Fruit fly (Drosophila melanogaster) whole organism, embryonic: ENCODE results near the gene lectin-24A.

Experiments
- Asciz ChIP-seq: fragments of 200-800 bp; sonication (Bioruptor generic); optimal IDR thresholded peaks from 2 replicates; lab custom pipeline; 2017; ENCODE audit warnings: missing biosample characterization, mild to moderate bottlenecking, missing genetic modification characterization, missing genetic modification reagents
- Atf-2 ChIP-seq: fragments of 200-800 bp; sonication (Bioruptor generic); optimal IDR thresholded peaks from 2 replicates; lab custom pipeline; 2016; ENCODE audit warnings: missing biosample characterization, missing genetic modification characterization
- CG11093 ChIP-seq: fragments of 200-800 bp; sonication (Bioruptor generic); IDR thresholded peaks from 3 replicates; pipeline ENCODE4 v1.3.6; 2022; ENCODE audit warnings: missing biosample characterization, missing genetic modification characterization
- CG12391 ChIP-seq: fragments of 200-800 bp; sonication (Bioruptor generic); optimal IDR thresholded peaks from 3 replicates; lab custom pipeline; 2018; ENCODE audit warnings: missing biosample characterization, mild to moderate bottlenecking, missing genetic modification characterization, moderate library complexity
- CG13624 ChIP-seq: fragments of 200-800 bp; sonication (Bioruptor generic); optimal IDR thresholded peaks from 2 replicates; lab custom pipeline; 2016; ENCODE audit warnings: missing biosample characterization, missing genetic modification characterization
- CG14441 ChIP-seq: fragments of 200-800 bp; sonication (Bioruptor generic); IDR thresholded peaks from 2 replicates; pipeline ENCODE4 v1.3.6; 2022; ENCODE audit warnings: missing biosample characterization, missing genetic modification characterization
- CG14667 ChIP-seq: fragments of 200-800 bp; sonication (Bioruptor generic); IDR thresholded peaks from 2 replicates; pipeline ENCODE4 v1.3.6; 2022; ENCODE audit warnings: missing biosample characterization, missing genetic modification characterization
- CG15073 ChIP-seq: fragments of 200-800 bp; sonication (Bioruptor generic); optimal IDR thresholded peaks from 2 replicates; lab custom pipeline; 2016; ENCODE audit warnings: missing biosample characterization, missing genetic modification characterization
- CG15696 ChIP-seq: fragments of 200-800 bp; sonication (Bioruptor generic); optimal IDR thresholded peaks from 2 replicates; lab custom pipeline; 2019; ENCODE audit warnings: missing biosample characterization, mild to moderate bottlenecking, missing genetic modification characterization, moderate library complexity
- CG1602 ChIP-seq: fragments of 200-800 bp; sonication (Bioruptor generic); optimal IDR thresholded peaks from 3 replicates; lab custom pipeline; 2016; ENCODE audit warnings: missing biosample characterization, missing genetic modification characterization
- CG17361 ChIP-seq: fragments of 200-800 bp; sonication (Bioruptor generic); IDR thresholded peaks from 3 replicates; pipeline ENCODE4 v1.3.6; 2022; ENCODE audit warnings: missing biosample characterization, missing genetic modification characterization
- CG2678 ChIP-seq: fragments of 200-800 bp; sonication (Bioruptor generic); optimal IDR thresholded peaks from 3 replicates; lab custom pipeline; 2019; ENCODE audit warnings: missing biosample characterization, mild to moderate bottlenecking, missing genetic modification characterization, moderate library complexity
- CG43689 ChIP-seq: fragments of 200-800 bp; sonication (Bioruptor generic); IDR thresholded peaks from 2 replicates; pipeline ENCODE4 v1.3.6; 2022; ENCODE audit warnings: missing biosample characterization, missing genetic modification characterization
- CG7271 ChIP-seq: fragments of 200-800 bp; sonication (Bioruptor generic); optimal IDR thresholded peaks from 2 replicates; lab custom pipeline; 2018; ENCODE audit warnings: missing biosample characterization, mild to moderate bottlenecking, missing genetic modification characterization, moderate library complexity
- CG7839 ChIP-seq: fragments of 200-800 bp; sonication (Bioruptor generic); optimal IDR thresholded peaks from 3 replicates; lab custom pipeline; 2018; ENCODE audit warnings: missing biosample characterization, mild to moderate bottlenecking, missing genetic modification characterization, moderate library complexity
- CG8765 ChIP-seq: fragments of 200-800 bp; sonication (Bioruptor generic); IDR thresholded peaks from 2 replicates; pipeline ENCODE4 v1.3.6; 2022; ENCODE audit warnings: missing biosample characterization, missing genetic modification characterization
- CG9609 ChIP-seq: fragments of 200-800 bp; sonication (Bioruptor generic); optimal IDR thresholded peaks from 3 replicates; lab custom pipeline; 2016; ENCODE audit warnings: missing biosample characterization, missing genetic modification characterization
- Dll ChIP-seq: fragments of 200-800 bp; sonication (Bioruptor generic); IDR thresholded peaks from 4 replicates; pipeline ENCODE4 v1.3.6; 2022; ENCODE audit warnings: missing biosample characterization, missing genetic modification characterization; ENCODE audit not compliant: partially characterized antibody
- Eip74EF ChIP-seq, 2 experiments: fragments of 200-800 bp in 1 of 2; fragments of >200 bp in 1 of 2; sonication (Bioruptor generic) in 1 of 2; optimal IDR thresholded peaks; 2 replicates each; lab custom pipeline; 2017 to 2019; ENCODE audit warnings: missing biosample characterization in 2 of 2, missing genetic modification characterization in 2 of 2, mild to moderate bottlenecking in 1 of 2, moderate library complexity in 1 of 2
- Ets97D ChIP-seq: fragments of 200-800 bp; sonication (Bioruptor generic); optimal IDR thresholded peaks from 3 replicates; lab custom pipeline; 2016; ENCODE audit warnings: missing biosample characterization, missing genetic modification characterization
- Gug ChIP-seq: fragments of 200-800 bp; sonication (Bioruptor generic); IDR thresholded peaks from 4 replicates; pipeline ENCODE4 v1.3.6; 2022; ENCODE audit warnings: missing biosample characterization, missing genetic modification characterization
- HLH54F ChIP-seq: fragments of 200-800 bp; sonication (Bioruptor generic); optimal IDR thresholded peaks from 3 replicates; lab custom pipeline; 2016; ENCODE audit warnings: missing biosample characterization, missing genetic modification characterization
- Hr3 ChIP-seq: fragments of 200-800 bp; sonication (Bioruptor generic); optimal IDR thresholded peaks from 3 replicates; lab custom pipeline; 2016; ENCODE audit warnings: missing biosample characterization, missing genetic modification characterization
- NC2β ChIP-seq: fragments of 200-800 bp; sonication (Bioruptor generic); optimal IDR thresholded peaks from 2 replicates; lab custom pipeline; 2016; ENCODE audit warnings: missing biosample characterization, missing genetic modification characterization
- NfI ChIP-seq: fragments of 200-800 bp; sonication (Bioruptor generic); optimal IDR thresholded peaks from 3 replicates; lab custom pipeline; 2018; ENCODE audit warnings: missing biosample characterization, mild to moderate bottlenecking, missing genetic modification characterization, moderate library complexity
- Optix ChIP-seq: fragments of 200-800 bp; sonication (Bioruptor generic); IDR thresholded peaks from 3 replicates; pipeline ENCODE4 v1.3.6; 2022; ENCODE audit warnings: missing biosample characterization, missing genetic modification characterization
- Pdp1 ChIP-seq, 2 experiments: fragments of 200-800 bp; sonication (Bioruptor generic); optimal IDR thresholded peaks; 3 replicates each; lab custom pipeline; 2016; ENCODE audit warnings: missing biosample characterization in 2 of 2, missing genetic modification characterization in 2 of 2, mild to moderate bottlenecking in 1 of 2, moderate library complexity in 1 of 2
- Scr ChIP-seq: fragments of 200-800 bp; sonication (Bioruptor generic); IDR thresholded peaks from 2 replicates; pipeline ENCODE4 v1.3.6; 2022; ENCODE audit warnings: missing biosample characterization, missing genetic modification characterization; ENCODE audit not compliant: partially characterized antibody
- TFAM ChIP-seq: fragments of 200-800 bp; sonication (Bioruptor generic); optimal IDR thresholded peaks from 2 replicates; lab custom pipeline; 2017; ENCODE audit warnings: missing biosample characterization, missing genetic modification characterization, inconsistent platforms
- Usf ChIP-seq: fragments of 200-800 bp; sonication (Bioruptor generic); optimal IDR thresholded peaks from 2 replicates; lab custom pipeline; 2017; ENCODE audit warnings: missing genotype, missing biosample characterization, missing genetic modification characterization
- Xbp1 ChIP-seq: fragments of 200-800 bp; sonication (Bioruptor generic); optimal IDR thresholded peaks from 3 replicates; lab custom pipeline; 2016; ENCODE audit warnings: missing biosample characterization, mild to moderate bottlenecking, missing genetic modification characterization
- cas ChIP-seq: fragments of 200-800 bp; sonication (Bioruptor generic); IDR thresholded peaks from 2 replicates; pipeline ENCODE4 v1.3.6; 2022; ENCODE audit warnings: missing biosample characterization, missing genetic modification characterization
- crp ChIP-seq, 2 experiments: fragments of 200-800 bp; sonication (Bioruptor generic); optimal IDR thresholded peaks; 2 replicates in 1 of 2; 3 replicates in 1 of 2; lab custom pipeline; 2017; ENCODE audit warnings: missing biosample characterization in 2 of 2, missing genetic modification characterization in 2 of 2, mild to moderate bottlenecking in 1 of 2, moderate library complexity in 1 of 2
- cwo ChIP-seq: fragments of 200-800 bp; sonication (Bioruptor generic); optimal IDR thresholded peaks from 3 replicates; lab custom pipeline; 2017; ENCODE audit warnings: missing biosample characterization, missing genetic modification characterization, mild to moderate bottlenecking, moderate library complexity, missing genetic modification reagents
- ems ChIP-seq: fragments of 200-800 bp; sonication (Bioruptor generic); optimal IDR thresholded peaks from 3 replicates; lab custom pipeline; 2016; ENCODE audit warnings: missing biosample characterization, missing genetic modification characterization
- gcm2 ChIP-seq: fragments of 200-800 bp; sonication (Bioruptor generic); optimal IDR thresholded peaks from 2 replicates; lab custom pipeline; 2016; ENCODE audit warnings: missing biosample characterization, missing genetic modification characterization
- gsb-n ChIP-seq: fragments of 200-800 bp; sonication (Bioruptor generic); optimal IDR thresholded peaks from 3 replicates; lab custom pipeline; 2018; ENCODE audit warnings: missing biosample characterization, mild to moderate bottlenecking, missing genetic modification characterization
- hb ChIP-seq: fragments of 200-800 bp; sonication (Bioruptor generic); IDR thresholded peaks from 3 replicates; pipeline ENCODE4 v1.3.6; 2022; ENCODE audit warnings: missing biosample characterization, missing genetic modification characterization; ENCODE audit not compliant: partially characterized antibody
- hth ChIP-seq: fragments of >200 bp; optimal IDR thresholded peaks from 2 replicates; lab custom pipeline; 2017; ENCODE audit warnings: inconsistent platforms
- mirr ChIP-seq: fragments of 200-800 bp; sonication (Bioruptor generic); optimal IDR thresholded peaks from 3 replicates; lab custom pipeline; 2018; ENCODE audit warnings: missing biosample characterization, mild to moderate bottlenecking, missing genetic modification characterization
- sd ChIP-seq: fragments of 200-800 bp; sonication (Bioruptor generic); optimal IDR thresholded peaks from 3 replicates; lab custom pipeline; 2018; ENCODE audit warnings: missing biosample characterization, mild to moderate bottlenecking, missing genetic modification characterization, moderate library complexity
- sens ChIP-seq: fragments of 200-800 bp; sonication (Bioruptor generic); peaks from one replicate; lab custom pipeline; 2016; ENCODE audit warnings: missing biosample characterization, missing genetic modification characterization
- sens-2 ChIP-seq: fragments of 200-800 bp; sonication (Bioruptor generic); IDR thresholded peaks from 2 replicates; pipeline ENCODE4 v1.3.6; 2022; ENCODE audit warnings: missing biosample characterization, missing genetic modification characterization
- sisA ChIP-seq: fragments of 200-800 bp; sonication (Bioruptor generic); IDR thresholded peaks from 2 replicates; pipeline ENCODE4 v1.3.6; 2022; ENCODE audit warnings: missing biosample characterization, missing genetic modification characterization
- tap ChIP-seq: fragments of 200-800 bp; optimal IDR thresholded peaks from 3 replicates; lab custom pipeline; 2019; ENCODE audit warnings: missing biosample characterization, mild to moderate bottlenecking, missing genetic modification characterization, moderate library complexity
- tup ChIP-seq: fragments of 200-800 bp; sonication (Bioruptor generic); optimal IDR thresholded peaks from 2 replicates; lab custom pipeline; 2016; ENCODE audit warnings: missing biosample characterization, mild to moderate bottlenecking, missing genetic modification characterization, moderate library complexity
- tx ChIP-seq: fragments of 200-800 bp; sonication (Bioruptor generic); optimal IDR thresholded peaks from 2 replicates; lab custom pipeline; 2016; ENCODE audit warnings: missing biosample characterization, missing genetic modification characterization
- unc-4 ChIP-seq: fragments of 200-800 bp; sonication (Bioruptor generic); IDR thresholded peaks from 2 replicates; pipeline ENCODE4 v1.3.6; 2022; ENCODE audit warnings: missing biosample characterization, missing genetic modification characterization; ENCODE audit not compliant: partially characterized antibody
- wor ChIP-seq: fragments of 200-800 bp; sonication (Bioruptor generic); IDR thresholded peaks from 2 replicates; pipeline ENCODE4 v1.3.6; 2022; ENCODE audit warnings: missing biosample characterization, missing genetic modification characterization
- zen ChIP-seq: fragments of 200-800 bp; sonication (Bioruptor generic); optimal IDR thresholded peaks from 3 replicates; lab custom pipeline; 2018; ENCODE audit warnings: missing biosample characterization, mild to moderate bottlenecking, missing genetic modification characterization, moderate library complexity

Gene lectin-24A

dm6 chr2L:3754835-3755547 is 37.4 kb upstream of the lectin-24A start (continued):
- TF ChIP-seq CG43689 (GFP tag; lab: Robert Waterston, UW) = no peak
- TF ChIP-seq Xbp1 = peak; percentile 10
- peak; percentile 21; the same call in 1 of the 2 replicates for TF ChIP-seq sisA (GFP tag; lab: Robert Waterston, UW)
- peak; percentile 50 for TF ChIP-seq cwo (GFP tag; lab: Kevin White, UChicago)
- TF ChIP-seq zen (tag; lab: Kevin White, UChicago) = no peak
- no peak for TF ChIP-seq crp (GFP tag; optimal IDR thresholded peaks at IDR 0.05; lab: Kevin White, UChicago)
- no peak for TF ChIP-seq CG15073
- 0 out of 2 replicates have a peak, but pooled peaks have one; percentile 8 for TF ChIP-seq cas (GFP tag; lab: Robert Waterston, UW)
- TF ChIP-seq CG15696 (tag; lab: Kevin White, UChicago) = no peak
- TF ChIP-seq CG17361 (GFP tag; lab: Robert Waterston, UW) = no peak
- TF ChIP-seq CG2678 = peak; percentile 69
- no peak for TF ChIP-seq wor (GFP tag; lab: Robert Waterston, UW)
- peak; percentile 34 for TF ChIP-seq NfI (GFP tag; lab: Kevin White, UChicago)
- TF ChIP-seq hth (lab: Kevin White, UChicago) = no peak
- TF ChIP-seq tap = no peak
- no peak for TF ChIP-seq Optix (GFP tag; lab: Robert Waterston, UW)
- no peak for TF ChIP-seq TFAM (GFP tag; lab: Kevin White, UChicago)
- no peak for TF ChIP-seq ems (GFP tag; lab: Kevin White, UChicago)
- no peak for TF ChIP-seq gsb-n (tag; lab: Kevin White, UChicago)
- TF ChIP-seq Dll (GFP tag; lab: Robert Waterston, UW) = no peak
- TF ChIP-seq Gug (GFP tag; lab: Robert Waterston, UW) = no peak
- peak; percentile 31 for TF ChIP-seq CG12391 (tag; lab: Kevin White, UChicago)
- TF ChIP-seq hb (GFP tag; lab: Robert Waterston, UW) = no peak
- TF ChIP-seq CG7271 = no peak
- TF ChIP-seq HLH54F (GFP tag; lab: Kevin White, UChicago) = peak; percentile 2

- no peak for TF ChIP-seq Atf-2 (GFP tag; lab: Kevin White, UChicago)
- TF ChIP-seq sd = no peak
- peak; percentile 18 for TF ChIP-seq Asciz (GFP tag; lab: Kevin White, UChicago)
- TF ChIP-seq sens (GFP tag; lab: Kevin White, UChicago) = peak; percentile 77
- no peak for TF ChIP-seq tup (GFP tag; lab: Kevin White, UChicago)
- peak; percentile 34 for TF ChIP-seq CG7839 (tag; lab: Kevin White, UChicago)
- TF ChIP-seq tx = no peak
- no peak for TF ChIP-seq unc-4 (GFP tag; lab: Robert Waterston, UW)
- no peak for TF ChIP-seq gcm2 (GFP tag; lab: Kevin White, UChicago)
- TF ChIP-seq CG9609 = no peak
- TF ChIP-seq Pdp1 (GFP tag; optimal IDR thresholded peaks at IDR 0.05; lab: Kevin White, UChicago) = no peak
- TF ChIP-seq CG13624 (GFP tag; lab: Kevin White, UChicago) = no peak
- TF ChIP-seq CG11093 (GFP tag; lab: Robert Waterston, UW) = no peak
- no peak for TF ChIP-seq Hr3 (GFP tag; lab: Kevin White, UChicago)
- TF ChIP-seq CG14667 (GFP tag; lab: Robert Waterston, UW) = no peak
- TF ChIP-seq Usf (GFP tag; lab: Kevin White, UChicago) = no peak
- TF ChIP-seq CG14441 (GFP tag; lab: Robert Waterston, UW) = no peak
- TF ChIP-seq CG1602 (GFP tag; lab: Kevin White, UChicago) = no peak
- no peak for TF ChIP-seq mirr
- TF ChIP-seq Eip74EF (GFP tag; optimal IDR thresholded peaks at IDR 0.05; lab: Kevin White, UChicago) = no peak
- TF ChIP-seq CG8765 (GFP tag; lab: Robert Waterston, UW) = no peak
- peak; percentile 85 for TF ChIP-seq Ets97D
- TF ChIP-seq Scr (GFP tag; lab: Robert Waterston, UW) = no peak
- no peak for TF ChIP-seq NC2β
- TF ChIP-seq Xbp1 = peak; percentile 21
- TF ChIP-seq sens-2 = no peak
Measured at dm6 chr2L:3748691-3749090, 31.1 kb upstream of the lectin-24A start.
